Fruit fly (Drosophila melanogaster): ENCODE results near the gene ema.

ema gene

dm6 chr3R:16476472-16476871 is 35.0 kb upstream of the ema start (continued):
- TF ChIP-seq CG15601 (tag; optimal IDR thresholded peaks at IDR 0.05) (no peak), Scr (GFP tag; IDR thresholded peaks at IDR 0.05; ENCODE audit: partially characterized antibody) (no peak), CG10979 (tag; optimal IDR thresholded peaks at IDR 0.05) (peak; percentile 41), Lpt (GFP tag; optimal IDR thresholded peaks at IDR 0.05) (no peak), Sox102F (GFP tag; optimal IDR thresholded peaks at IDR 0.05) (peak; percentile 29), bab2 (GFP tag; optimal IDR thresholded peaks at IDR 0.05) (no peak), jigr1 (GFP tag; IDR thresholded peaks at IDR 0.05) (no peak), hb (GFP tag; IDR thresholded peaks at IDR 0.05; ENCODE audit: partially characterized antibody) (no peak), CG1529 (GFP tag; optimal IDR thresholded peaks at IDR 0.05) (no peak), gsb (GFP tag; IDR thresholded peaks at IDR 0.05) (no peak), CG3163 (GFP tag; optimal IDR thresholded peaks at IDR 0.05) (no peak), gcm (GFP tag; optimal IDR thresholded peaks at IDR 0.05) (no peak), CG10543 (GFP tag; optimal IDR thresholded peaks at IDR 0.05) (peak; percentile 45), D (optimal IDR thresholded peaks at IDR 0.05) (no peak), D (GFP tag; optimal IDR thresholded peaks at IDR 0.05) (no peak), cad (GFP tag; optimal IDR thresholded peaks at IDR 0.05) (no peak), CG30020 (tag; optimal IDR thresholded peaks at IDR 0.05) (no peak), stc (GFP tag; IDR thresholded peaks at IDR 0.05) (no peak), CG4730 (GFP tag; IDR thresholded peaks at IDR 0.05) (no peak), wek (GFP tag; optimal IDR thresholded peaks at IDR 0.05) (no peak), zfh1 (GFP tag; IDR thresholded peaks at IDR 0.05) (no peak), Max (GFP tag; optimal IDR thresholded peaks at IDR 0.05) (no peak), NfI (GFP tag; optimal IDR thresholded peaks at IDR 0.05) (no peak), CG12104 (GFP tag; optimal IDR thresholded peaks at IDR 0.05) (no peak), chif (GFP tag; optimal IDR thresholded peaks at IDR 0.05) (no peak), chinmo (GFP tag; IDR thresholded peaks at IDR 0.05; ENCODE audit: partially characterized antibody) (no peak), lab (GFP tag; optimal IDR thresholded peaks at IDR 0.05) (peak; percentile 68)

dm6 chr3R:16472301-16472700 is 30.8 kb upstream of the ema start, which contains the start of gene Gyc89Da:
Gyc89Da (plus strand) TSS chr3R:16472601.
- TF ChIP-seq CG2199 (GFP tag; IDR thresholded peaks at IDR 0.05) (no peak), Deaf1 (tag; optimal IDR thresholded peaks at IDR 0.05) (peak; percentile 15), slp2 (GFP tag; optimal IDR thresholded peaks at IDR 0.05) (no peak), CG2116 (GFP tag; optimal IDR thresholded peaks at IDR 0.05) (no peak), al (GFP tag; IDR thresholded peaks at IDR 0.05) (no peak), grn (GFP tag; optimal IDR thresholded peaks at IDR 0.05) (no peak), CG11456 (GFP tag; IDR thresholded peaks at IDR 0.05) (0 out of 3 replicates have a peak, but pooled peaks have one; percentile 30), tio (GFP tag; optimal IDR thresholded peaks at IDR 0.05) (no peak), CG6683 (GFP tag; optimal IDR thresholded peaks at IDR 0.05) (no peak), CG10431 (GFP tag; optimal IDR thresholded peaks at IDR 0.05) (no peak), grau (tag; optimal IDR thresholded peaks at IDR 0.05) (no peak), nerfin-1 (tag; optimal IDR thresholded peaks at IDR 0.05) (no peak), Fer3 (tag; optimal IDR thresholded peaks at IDR 0.05) (no peak), CG10565 (GFP tag; optimal IDR thresholded peaks at IDR 0.05) (no peak)
